Worm (Caenorhabditis elegans) whole organism, late embryonic: ENCODE data around the gene clec-56.
A peak's percentile ranks its signal among the peaks of the same experiment; 100 is the strongest.

Experiments used
- C38D4.7 ChIP-seq: fragments of 200-800 bp; sonication (Bioruptor generic); optimal IDR thresholded peaks from 2 replicates; lab custom pipeline; 2018; ENCODE audit warnings: mild to moderate bottlenecking, missing genetic modification characterization, moderate library complexity, missing compliant biosample characterization
- F13H6.1 ChIP-seq: sonication (generic microtip); optimal IDR thresholded peaks from 2 replicates; lab custom pipeline; 2016; ENCODE audit warnings: missing genetic modification characterization, missing compliant biosample characterization
- Y22D7AL.16 ChIP-seq: sonication (generic microtip); optimal IDR thresholded peaks from 2 replicates; lab custom pipeline; 2016; ENCODE audit warnings: missing genetic modification characterization, missing compliant biosample characterization
- ama-1 ChIP-seq: fragments of 150-350 bp; optimal IDR thresholded peaks from 2 replicates; lab custom pipeline; 2014
- ceh-18 ChIP-seq: sonication (generic microtip); optimal IDR thresholded peaks from 2 replicates; lab custom pipeline; 2016; ENCODE audit warnings: missing genetic modification characterization, missing compliant biosample characterization
- ceh-31 ChIP-seq: sonication (generic microtip); optimal IDR thresholded peaks from 2 replicates; lab custom pipeline; 2016; ENCODE audit warnings: missing genetic modification characterization, missing compliant biosample characterization
- ceh-34 ChIP-seq: sonication (generic microtip); optimal IDR thresholded peaks from 2 replicates; lab custom pipeline; 2016; ENCODE audit warnings: mild to moderate bottlenecking, missing genetic modification characterization, missing compliant biosample characterization
- ceh-45 ChIP-seq: fragments of 200-800 bp; sonication (Bioruptor generic); IDR thresholded peaks from 2 replicates; pipeline ENCODE4 v1.3.6; 2022; ENCODE audit warnings: missing genetic modification reagents, missing genetic modification characterization, missing compliant biosample characterization
- ceh-48 ChIP-seq: sonication (generic microtip); optimal IDR thresholded peaks from 2 replicates; lab custom pipeline; 2016; ENCODE audit warnings: missing genetic modification characterization, inconsistent platforms, missing compliant biosample characterization
- ceh-9 ChIP-seq: sonication (generic microtip); optimal IDR thresholded peaks from 2 replicates; lab custom pipeline; 2016; ENCODE audit warnings: mild to moderate bottlenecking, missing genetic modification characterization, inconsistent platforms, missing compliant biosample characterization
- che-1 ChIP-seq: sonication (generic microtip); optimal IDR thresholded peaks from 2 replicates; lab custom pipeline; 2016; ENCODE audit warnings: mild to moderate bottlenecking, missing genetic modification characterization, missing compliant biosample characterization
- dve-1 ChIP-seq: sonication (generic microtip); optimal IDR thresholded peaks from 2 replicates; lab custom pipeline; 2017; ENCODE audit warnings: antibody characterized with exemption, mild to moderate bottlenecking, missing genetic modification characterization, missing compliant biosample characterization
- elt-4 ChIP-seq: sonication (generic microtip); optimal IDR thresholded peaks from 2 replicates; lab custom pipeline; 2016; ENCODE audit warnings: missing genetic modification characterization, missing compliant biosample characterization
- fkh-10 ChIP-seq: fragments of 150-350 bp; optimal IDR thresholded peaks from 2 replicates; lab custom pipeline; 2014; ENCODE audit warnings: missing biosample characterization, missing genetic modification reagents, missing genetic modification characterization
- gmeb-2 ChIP-seq: sonication (generic microtip); optimal IDR thresholded peaks from 2 replicates; lab custom pipeline; 2016; ENCODE audit warnings: missing genetic modification characterization, inconsistent platforms, missing compliant biosample characterization
- hlh-8 ChIP-seq: sonication (generic microtip); optimal IDR thresholded peaks from 2 replicates; lab custom pipeline; 2016; ENCODE audit warnings: missing genotype, missing genetic modification characterization, missing compliant biosample characterization
- lim-6 ChIP-seq: sonication (generic microtip); optimal IDR thresholded peaks from 2 replicates; lab custom pipeline; 2016; ENCODE audit warnings: missing genetic modification characterization, missing compliant biosample characterization
- lin-11 ChIP-seq: fragments of 200-800 bp; sonication (Bioruptor generic); optimal IDR thresholded peaks from 2 replicates; lab custom pipeline; 2018; ENCODE audit warnings: mild to moderate bottlenecking, missing genetic modification characterization, missing compliant biosample characterization
- nhr-11 ChIP-seq: fragments of 150-350 bp; optimal IDR thresholded peaks from 2 replicates; lab custom pipeline; 2014; ENCODE audit warnings: missing biosample characterization, missing genetic modification characterization
- odd-2 ChIP-seq: sonication (generic microtip); optimal IDR thresholded peaks from 2 replicates; lab custom pipeline; 2017; ENCODE audit warnings: antibody characterized with exemption, mild to moderate bottlenecking, missing genetic modification characterization, missing compliant biosample characterization
- pat-9 ChIP-seq: fragments of 200-800 bp; sonication (Bioruptor generic); optimal IDR thresholded peaks from 2 replicates; lab custom pipeline; 2018; ENCODE audit warnings: mild to moderate bottlenecking, missing genetic modification characterization, moderate library complexity, missing compliant biosample characterization
- pax-1 ChIP-seq: fragments of 150-350 bp; optimal IDR thresholded peaks from 2 replicates; lab custom pipeline; 2014; ENCODE audit warnings: missing biosample characterization, missing genetic modification characterization
- pha-4 ChIP-seq: fragments of 150-350 bp; optimal IDR thresholded peaks from 2 replicates; lab custom pipeline; 2018; ENCODE audit warnings: missing biosample characterization, missing genetic modification reagents, missing genetic modification characterization
- syd-9 ChIP-seq: sonication (generic microtip); optimal IDR thresholded peaks from 2 replicates; lab custom pipeline; 2016; ENCODE audit warnings: mild to moderate bottlenecking, missing genetic modification characterization, moderate library complexity, missing compliant biosample characterization
- tbx-7 ChIP-seq: sonication (generic microtip); optimal IDR thresholded peaks from 2 replicates; lab custom pipeline; 2016; ENCODE audit warnings: missing genotype, missing genetic modification characterization, missing compliant biosample characterization
- unc-55 ChIP-seq: sonication (generic microtip); optimal IDR thresholded peaks from 2 replicates; lab custom pipeline; 2017; ENCODE audit warnings: missing biosample characterization, missing genetic modification reagents, missing genetic modification characterization
- ztf-16 ChIP-seq: sonication (generic microtip); optimal IDR thresholded peaks from 2 replicates; lab custom pipeline; 2017; ENCODE audit warnings: missing genetic modification characterization, missing compliant biosample characterization

clec-56 gene

DNA sequence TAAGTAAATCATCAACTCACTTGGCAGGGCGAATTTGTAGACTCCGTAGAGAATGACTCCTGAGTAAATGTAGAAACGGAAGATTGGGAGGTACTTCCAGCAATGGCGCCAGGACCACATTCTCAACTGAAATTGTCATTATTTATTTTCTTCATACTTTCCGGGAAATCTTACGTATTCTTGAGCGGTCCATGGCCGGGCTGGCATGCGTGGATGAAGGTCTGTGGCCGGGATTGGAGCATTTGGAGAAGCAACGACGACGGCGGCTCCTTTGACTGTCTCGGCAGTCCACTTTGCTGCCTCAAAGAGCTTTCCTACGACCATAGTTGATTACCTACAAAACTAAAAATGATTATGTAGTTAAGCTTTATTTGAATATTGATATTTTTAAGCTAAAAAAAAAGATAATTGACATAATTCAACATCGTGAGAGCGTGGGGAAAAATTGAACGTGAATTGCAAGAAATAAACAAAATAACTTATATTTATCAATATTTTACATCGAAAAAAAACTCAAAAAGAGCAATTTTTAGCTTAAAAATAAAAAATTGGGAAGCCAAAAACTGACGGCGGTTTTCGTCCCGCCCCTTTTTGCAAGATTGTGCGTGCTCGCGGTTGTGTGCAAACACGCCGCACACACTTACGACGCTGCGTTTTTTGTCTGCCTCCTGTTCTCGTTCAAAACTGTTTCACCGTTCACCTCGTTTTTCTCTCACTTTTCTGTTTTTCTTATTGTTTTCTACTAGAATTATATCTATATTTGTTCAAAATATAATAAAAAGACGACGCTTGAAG is 49.8 kb downstream of the clec-56 start, which contains the start of gene ril-1 (continued):
- no peak for TF ChIP-seq ceh-48 (tag; lab: Kevin White, UChicago)
- no peak for TF ChIP-seq pha-4 (tag; lab: Kevin White, UChicago)
- TF ChIP-seq Y22D7AL.16 = no peak
- no peak for TF ChIP-seq syd-9 (tag; lab: Kevin White, UChicago)
- TF ChIP-seq ceh-31 = peak; percentile 44
- no peak for TF ChIP-seq nhr-11 (tag; lab: Kevin White, UChicago)
- TF ChIP-seq F13H6.1 (tag; lab: Kevin White, UChicago) = no peak
- TF ChIP-seq ceh-45 (GFP tag; lab: Robert Waterston, UW) = no peak
- TF ChIP-seq C38D4.7 = peak; percentile 33
- no peak for TF ChIP-seq elt-4 (tag; lab: Kevin White, UChicago)
- no peak for TF ChIP-seq fkh-10 (GFP tag; lab: Kevin White, UChicago)
- TF ChIP-seq unc-55 (GFP tag; lab: Kevin White, UChicago) = no peak
- no peak for TF ChIP-seq dve-1 (tag; lab: Kevin White, UChicago)
- TF ChIP-seq hlh-8 = no peak
- TF ChIP-seq lin-11 (tag; lab: Kevin White, UChicago) = no peak
- TF ChIP-seq pat-9 (tag; lab: Kevin White, UChicago) = peak; percentile 18
- no peak for TF ChIP-seq ceh-9 (tag; lab: Kevin White, UChicago)
- TF ChIP-seq ceh-34 = no peak
- TF ChIP-seq che-1 (tag; lab: Kevin White, UChicago) = peak; percentile 37
- no peak for TF ChIP-seq tbx-7 (tag; lab: Kevin White, UChicago)
- TF ChIP-seq odd-2 (tag; lab: Kevin White, UChicago) = no peak
- TF ChIP-seq, all 69 proteins: peak for 20

DNA sequence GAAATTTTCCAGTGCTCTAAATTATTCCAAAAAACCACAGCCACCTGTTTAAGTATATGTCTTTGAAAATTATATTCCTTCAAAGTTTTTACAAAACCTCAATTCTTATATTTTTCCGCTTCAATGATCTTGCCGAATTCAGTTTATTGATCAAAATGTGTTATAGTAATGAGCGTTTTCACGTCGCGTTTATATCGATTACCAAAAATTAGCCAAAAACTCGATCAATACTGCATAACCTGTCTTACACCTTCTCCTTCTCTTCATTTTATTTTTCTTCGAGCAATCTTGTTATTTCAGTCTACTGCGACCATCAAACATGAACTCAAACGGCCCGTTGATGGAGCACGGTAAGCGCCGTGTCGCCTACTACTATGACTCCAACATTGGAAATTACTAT is 50.9 kb downstream of the clec-56 start, which contains the start of gene hda-1:
hda-1 (plus strand) TSS at position 301 of the 400 bp plus-strand sequence.
- TF ChIP-seq lin-11 (tag; lab: Kevin White, UChicago) (no peak), che-1 (tag; lab: Kevin White, UChicago) (no peak), ceh-18 (tag; lab: Kevin White, UChicago) (no peak), ztf-16 (no peak), gmeb-2 (tag; lab: Kevin White, UChicago) (no peak), pax-1 (tag; lab: Kevin White, UChicago) (no peak), F13H6.1 (tag; lab: Kevin White, UChicago) (no peak), ama-1 (no peak), lim-6 (no peak)
